Fruit fly (Drosophila melanogaster) whole organism: ENCODE measurements around the gene flfl.

Experiments used
- CG8478 ChIP-seq: fragments of >200 bp; optimal IDR thresholded peaks from 2 replicates; lab custom pipeline; 2018; ENCODE audit warnings: inconsistent platforms
- Dll ChIP-seq: fragments of >200 bp; optimal IDR thresholded peaks from 2 replicates; lab custom pipeline; 2017
- EcR ChIP-seq, 2 experiments: fragments of >200 bp; optimal IDR thresholded peaks; 2 replicates each; lab custom pipeline; 2017; ENCODE audit warnings: missing biosample characterization in 2 of 2, missing genetic modification characterization in 2 of 2, missing genetic modification reagents in 2 of 2
- pan ChIP-seq: fragments of >200 bp; optimal IDR thresholded peaks from 2 replicates; lab custom pipeline; 2017
- psq ChIP-seq: fragments of >200 bp; optimal IDR thresholded peaks from 2 replicates; lab custom pipeline; 2017

dm6 chr3R:13720798-13721197, 37.1 kb downstream of the flfl start:
- TF ChIP-seq CG8478 (no peak), psq (lab: Kevin White, UChicago) (no peak), Dll (lab: Kevin White, UChicago) (no peak), EcR (GFP tag; optimal IDR thresholded peaks at IDR 0.05; lab: Kevin White, UChicago) (no peak), pan (lab: Kevin White, UChicago) (no peak)
